Worm (Caenorhabditis elegans) whole organism, mixed stage, embryonic: ENCODE measurements around the gene pinn-4.

Experiments used
- bed-3 ChIP-seq: fragments of 200-800 bp; sonication (Bioruptor generic); optimal IDR thresholded peaks from 3 replicates; lab custom pipeline; 2018; ENCODE audit warnings: mild to moderate bottlenecking, missing genetic modification characterization, moderate library complexity, missing compliant biosample characterization
- blmp-1 ChIP-seq: fragments of 150-350 bp; optimal IDR thresholded peaks from 2 replicates; lab custom pipeline; 2014; ENCODE audit warnings: missing biosample characterization, missing genetic modification characterization
- ceh-39 ChIP-seq: fragments of 150-350 bp; optimal IDR thresholded peaks from 2 replicates; lab custom pipeline; 2014; ENCODE audit warnings: missing biosample characterization, missing genetic modification characterization
- ceh-43 ChIP-seq: fragments of 200-800 bp; sonication (Bioruptor generic); optimal IDR thresholded peaks from 2 replicates; lab custom pipeline; 2018; ENCODE audit warnings: mild to moderate bottlenecking, missing genetic modification characterization, moderate library complexity, missing compliant biosample characterization
- ceh-83 ChIP-seq: fragments of 200-800 bp; sonication (Bioruptor generic); optimal IDR thresholded peaks from 2 replicates; lab custom pipeline; 2018; ENCODE audit warnings: mild to moderate bottlenecking, missing genetic modification characterization, missing compliant biosample characterization
- ces-1 ChIP-seq: fragments of 150-350 bp; optimal IDR thresholded peaks from 2 replicates; lab custom pipeline; 2014; ENCODE audit warnings: missing biosample characterization, missing genetic modification reagents, missing genetic modification characterization
- cnd-1 ChIP-seq: fragments of 200-800 bp; sonication (Bioruptor generic); optimal IDR thresholded peaks from 2 replicates; lab custom pipeline; 2018; ENCODE audit warnings: mild to moderate bottlenecking, missing genetic modification characterization, missing compliant biosample characterization
- drap-1 ChIP-seq: fragments of 200-800 bp; sonication (Bioruptor generic); optimal IDR thresholded peaks from 3 replicates; lab custom pipeline; 2018; ENCODE audit warnings: mild to moderate bottlenecking, missing genetic modification characterization, missing compliant biosample characterization
- elt-1 ChIP-seq: sonication (generic microtip); optimal IDR thresholded peaks from 2 replicates; lab custom pipeline; 2017; ENCODE audit warnings: missing genetic modification characterization, mild to moderate bottlenecking, missing compliant biosample characterization, antibody characterized with exemption, moderate library complexity, borderline replicate concordance; ENCODE audit not compliant: insufficient read depth
- elt-3 ChIP-seq: fragments of 150-350 bp; optimal IDR thresholded peaks from 2 replicates; lab custom pipeline; 2014; ENCODE audit warnings: missing biosample characterization, missing genetic modification characterization
- flh-1 ChIP-seq: fragments of 200-800 bp; sonication (Bioruptor generic); optimal IDR thresholded peaks from 2 replicates; lab custom pipeline; 2018; ENCODE audit warnings: mild to moderate bottlenecking, missing genetic modification characterization, moderate library complexity, missing compliant biosample characterization
- ham-2 ChIP-seq: fragments of 200-800 bp; sonication (Bioruptor generic); optimal IDR thresholded peaks from 2 replicates; lab custom pipeline; 2018; ENCODE audit warnings: mild to moderate bottlenecking, missing genetic modification characterization, missing compliant biosample characterization
- hlh-1 ChIP-seq: fragments of 150-350 bp; optimal IDR thresholded peaks from 2 replicates; lab custom pipeline; 2014; ENCODE audit warnings: missing biosample characterization, missing genetic modification reagents, missing genetic modification characterization
- lin-13 ChIP-seq: fragments of 150-350 bp; optimal IDR thresholded peaks from 2 replicates; lab custom pipeline; 2014; ENCODE audit warnings: missing biosample characterization, missing genetic modification characterization
- lin-32 ChIP-seq: fragments of 200-800 bp; sonication (Bioruptor generic); optimal IDR thresholded peaks from 2 replicates; lab custom pipeline; 2018; ENCODE audit warnings: mild to moderate bottlenecking, missing genetic modification characterization, missing compliant biosample characterization
- lsy-2 ChIP-seq: fragments of 150-350 bp; optimal IDR thresholded peaks from 2 replicates; lab custom pipeline; 2014; ENCODE audit warnings: missing biosample characterization, missing genetic modification characterization
- mab-5 ChIP-seq: fragments of 150-350 bp; optimal IDR thresholded peaks from 2 replicates; lab custom pipeline; 2014; ENCODE audit warnings: missing biosample characterization, missing genetic modification characterization
- mep-1 ChIP-seq: fragments of 150-350 bp; optimal IDR thresholded peaks from 2 replicates; lab custom pipeline; 2017; ENCODE audit warnings: missing biosample characterization, missing genetic modification reagents, missing genetic modification characterization, inconsistent platforms
- mls-2 ChIP-seq: sonication (generic microtip); optimal IDR thresholded peaks from 2 replicates; lab custom pipeline; 2016; ENCODE audit warnings: mild to moderate bottlenecking, missing genetic modification characterization, moderate library complexity, missing compliant biosample characterization
- nhr-12 ChIP-seq: fragments of 150-350 bp; optimal IDR thresholded peaks from 2 replicates; lab custom pipeline; 2014; ENCODE audit warnings: missing biosample characterization, missing genetic modification characterization
- nhr-2 ChIP-seq: fragments of 150-350 bp; optimal IDR thresholded peaks from 2 replicates; lab custom pipeline; 2014; ENCODE audit warnings: missing biosample characterization, missing genetic modification characterization
- nhr-237 ChIP-seq: fragments of 150-350 bp; optimal IDR thresholded peaks from 2 replicates; lab custom pipeline; 2014; ENCODE audit warnings: missing biosample characterization, missing genetic modification characterization
- nhr-28 ChIP-seq: fragments of 150-350 bp; optimal IDR thresholded peaks from 2 replicates; lab custom pipeline; 2014; ENCODE audit warnings: missing biosample characterization, missing genetic modification characterization
- pha-4 ChIP-seq: fragments of 150-350 bp; optimal IDR thresholded peaks from 2 replicates; lab custom pipeline; 2018; ENCODE audit warnings: missing biosample characterization, missing genetic modification reagents, missing genetic modification characterization
- sem-2 ChIP-seq: fragments of 200-800 bp; sonication (Bioruptor generic); optimal IDR thresholded peaks from 2 replicates; lab custom pipeline; 2018; ENCODE audit warnings: mild to moderate bottlenecking, missing genetic modification characterization, missing compliant biosample characterization
- snpc-4 ChIP-seq: fragments of 150-350 bp; optimal IDR thresholded peaks from 2 replicates; lab custom pipeline; 2014; ENCODE audit warnings: missing biosample characterization, missing genetic modification characterization
- sptf-1 ChIP-seq: sonication (generic microtip); optimal IDR thresholded peaks from 2 replicates; lab custom pipeline; 2017; ENCODE audit warnings: mild to moderate bottlenecking, missing genetic modification characterization, moderate library complexity, missing compliant biosample characterization
- tbx-8 ChIP-seq: fragments of 200-800 bp; sonication (Bioruptor generic); optimal IDR thresholded peaks from 2 replicates; lab custom pipeline; 2018; ENCODE audit warnings: mild to moderate bottlenecking, missing genetic modification characterization, moderate library complexity, missing compliant biosample characterization
- unc-120 ChIP-seq: sonication (generic microtip); optimal IDR thresholded peaks from 2 replicates; lab custom pipeline; 2017; ENCODE audit warnings: missing genetic modification characterization, missing compliant biosample characterization; ENCODE audit not compliant: poor library complexity, severe bottlenecking
- unc-39 ChIP-seq: fragments of 150-350 bp; optimal IDR thresholded peaks from 2 replicates; lab custom pipeline; 2014; ENCODE audit warnings: missing biosample characterization, missing genetic modification characterization
- unc-62 ChIP-seq: fragments of 150-350 bp; optimal IDR thresholded peaks from 2 replicates; lab custom pipeline; 2014; ENCODE audit warnings: missing biosample characterization, missing genetic modification reagents, missing genetic modification characterization
- zip-8 ChIP-seq: fragments of 150-350 bp; optimal IDR thresholded peaks from 2 replicates; lab custom pipeline; 2014; ENCODE audit warnings: missing biosample characterization, missing genetic modification characterization

pinn-4 gene

ce11 chrII:13376112-13376511 is 26.7 kb upstream of the pinn-4 start, which contains the start of gene Y48C3A.12:
Gene Y48C3A.12, plus strand, starts transcription at chrII:13376412.
- TF ChIP-seq nhr-2 (no peak), drap-1 (GFP tag; lab: Kevin White, UChicago) (no peak), lsy-2 (no peak), nhr-28 (tag; lab: Kevin White, UChicago) (no peak)

DNA sequence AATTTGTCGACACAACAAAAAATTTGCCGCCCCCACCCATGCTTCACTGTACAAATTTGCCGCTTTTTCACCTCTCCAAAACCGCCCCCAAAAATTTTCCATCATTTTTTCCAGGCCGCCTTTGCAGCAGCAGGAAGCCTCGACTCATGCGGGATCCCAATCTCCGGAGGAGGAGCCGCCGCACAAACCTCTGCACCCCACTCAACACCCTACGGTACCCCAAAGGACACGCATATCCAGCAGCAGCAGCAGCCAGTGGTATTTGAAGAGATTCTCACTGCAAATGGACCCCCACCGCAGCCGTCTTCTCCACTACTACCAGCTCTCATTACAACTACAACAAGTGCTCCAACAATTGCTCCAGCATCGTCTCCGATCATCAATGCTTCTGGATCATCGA is 19.7 kb upstream of the pinn-4 start:
- TF ChIP-seq elt-1 (tag; lab: Kevin White, UChicago) (no peak), cnd-1 (tag; lab: Kevin White, UChicago) (no peak), mab-5 (tag; lab: Kevin White, UChicago) (no peak), nhr-237 (no peak), bed-3 (GFP tag; lab: Kevin White, UChicago) (no peak), mls-2 (no peak), ham-2 (GFP tag; lab: Kevin White, UChicago) (no peak), unc-62 (GFP tag; lab: Kevin White, UChicago) (no peak), tbx-8 (GFP tag; lab: Kevin White, UChicago) (no peak), elt-3 (no peak), lin-32 (GFP tag; lab: Kevin White, UChicago) (no peak), ces-1 (GFP tag; lab: Kevin White, UChicago) (no peak), flh-1 (GFP tag; lab: Kevin White, UChicago) (no peak), unc-120 (no peak), drap-1 (GFP tag; lab: Kevin White, UChicago) (no peak), hlh-1 (tag; lab: Kevin White, UChicago) (no peak), sptf-1 (tag; lab: Kevin White, UChicago) (no peak), nhr-12 (no peak), nhr-28 (tag; lab: Kevin White, UChicago) (no peak), lin-13 (no peak)

- TF ChIP-seq nhr-12, result no peak
- TF ChIP-seq nhr-28 (tag; lab: Kevin White, UChicago), result no peak
- TF ChIP-seq tbx-8 (GFP tag; lab: Kevin White, UChicago), result no peak
- TF ChIP-seq ceh-43, result no peak
- no peak for TF ChIP-seq sptf-1 (tag; lab: Kevin White, UChicago)
- TF ChIP-seq drap-1 (GFP tag; lab: Kevin White, UChicago), result no peak
- no peak for TF ChIP-seq ceh-83 (GFP tag; lab: Kevin White, UChicago)
- no peak for TF ChIP-seq elt-3
- no peak for TF ChIP-seq elt-1 (tag; lab: Kevin White, UChicago)
- TF ChIP-seq nhr-237, result no peak
- no peak for TF ChIP-seq ceh-39 (tag; lab: Kevin White, UChicago)
- no peak for TF ChIP-seq snpc-4 (tag; lab: Kevin White, UChicago)
These were observed 13.3 kb upstream of the pinn-4 start, which contains the start of gene Y48C3A.14 for ce11 chrII:13389461-13389860. Gene Y48C3A.14, plus strand, starts transcription at chrII:13389761.

ce11 chrII:13401549-13401948 is 1.2 kb upstream of the pinn-4 start:
- TF ChIP-seq unc-120 (no peak), blmp-1 (tag; lab: Kevin White, UChicago) (no peak), sem-2 (GFP tag; lab: Kevin White, UChicago) (no peak), mep-1 (no peak), nhr-28 (tag; lab: Kevin White, UChicago) (no peak), elt-1 (tag; lab: Kevin White, UChicago) (no peak), hlh-1 (tag; lab: Kevin White, UChicago) (no peak), zip-8 (tag; lab: Kevin White, UChicago) (no peak)
- TF ChIP-seq, all 35 proteins: peak for 0

ce11 chrII:13405840-13406239 is 3.1 kb downstream of the pinn-4 start, which contains the start of gene efl-2:
Gene efl-2, plus strand, starts transcription at chrII:13406140.
- TF ChIP-seq sptf-1 (tag; lab: Kevin White, UChicago) (no peak), snpc-4 (tag; lab: Kevin White, UChicago) (no peak), unc-39 (tag; lab: Kevin White, UChicago) (no peak), elt-1 (tag; lab: Kevin White, UChicago) (no peak), mab-5 (tag; lab: Kevin White, UChicago) (no peak), mls-2 (no peak), nhr-2 (no peak), ceh-83 (GFP tag; lab: Kevin White, UChicago) (no peak), flh-1 (GFP tag; lab: Kevin White, UChicago) (no peak), zip-8 (tag; lab: Kevin White, UChicago) (no peak), lsy-2 (no peak), lin-13 (no peak), lin-32 (GFP tag; lab: Kevin White, UChicago) (no peak), nhr-28 (tag; lab: Kevin White, UChicago) (no peak), hlh-1 (tag; lab: Kevin White, UChicago) (no peak), tbx-8 (GFP tag; lab: Kevin White, UChicago) (no peak), pha-4 (tag; lab: Kevin White, UChicago) (no peak), ces-1 (GFP tag; lab: Kevin White, UChicago) (no peak)
